Worm (Caenorhabditis elegans) whole organism, mixed stage, embryonic: ENCODE data around the gene F44E5.5.
A peak's percentile ranks its signal among the peaks of the same experiment; 100 is the strongest.

ENCODE experiments used
- M03D4.4 ChIP-seq: sonication (generic microtip); optimal IDR thresholded peaks from 2 replicates; lab custom pipeline; 2017; ENCODE audit warnings: mild to moderate bottlenecking, missing genetic modification characterization, missing compliant biosample characterization
- bed-3 ChIP-seq: fragments of 200-800 bp; sonication (Bioruptor generic); optimal IDR thresholded peaks from 3 replicates; lab custom pipeline; 2018; ENCODE audit warnings: mild to moderate bottlenecking, missing genetic modification characterization, moderate library complexity, missing compliant biosample characterization
- blmp-1 ChIP-seq: fragments of 150-350 bp; optimal IDR thresholded peaks from 2 replicates; lab custom pipeline; 2014; ENCODE audit warnings: missing biosample characterization, missing genetic modification characterization
- ceh-39 ChIP-seq: fragments of 150-350 bp; optimal IDR thresholded peaks from 2 replicates; lab custom pipeline; 2014; ENCODE audit warnings: missing biosample characterization, missing genetic modification characterization
- ceh-43 ChIP-seq: fragments of 200-800 bp; sonication (Bioruptor generic); optimal IDR thresholded peaks from 2 replicates; lab custom pipeline; 2018; ENCODE audit warnings: mild to moderate bottlenecking, missing genetic modification characterization, moderate library complexity, missing compliant biosample characterization
- ces-1 ChIP-seq: fragments of 150-350 bp; optimal IDR thresholded peaks from 2 replicates; lab custom pipeline; 2014; ENCODE audit warnings: missing biosample characterization, missing genetic modification reagents, missing genetic modification characterization
- drap-1 ChIP-seq: fragments of 200-800 bp; sonication (Bioruptor generic); optimal IDR thresholded peaks from 3 replicates; lab custom pipeline; 2018; ENCODE audit warnings: mild to moderate bottlenecking, missing genetic modification characterization, missing compliant biosample characterization
- elt-1 ChIP-seq: sonication (generic microtip); optimal IDR thresholded peaks from 2 replicates; lab custom pipeline; 2017; ENCODE audit warnings: missing genetic modification characterization, mild to moderate bottlenecking, missing compliant biosample characterization, antibody characterized with exemption, moderate library complexity, borderline replicate concordance; ENCODE audit not compliant: insufficient read depth
- elt-3 ChIP-seq: fragments of 150-350 bp; optimal IDR thresholded peaks from 2 replicates; lab custom pipeline; 2014; ENCODE audit warnings: missing biosample characterization, missing genetic modification characterization
- flh-1 ChIP-seq: fragments of 200-800 bp; sonication (Bioruptor generic); optimal IDR thresholded peaks from 2 replicates; lab custom pipeline; 2018; ENCODE audit warnings: mild to moderate bottlenecking, missing genetic modification characterization, moderate library complexity, missing compliant biosample characterization
- ham-2 ChIP-seq: fragments of 200-800 bp; sonication (Bioruptor generic); optimal IDR thresholded peaks from 2 replicates; lab custom pipeline; 2018; ENCODE audit warnings: mild to moderate bottlenecking, missing genetic modification characterization, missing compliant biosample characterization
- hlh-1 ChIP-seq: fragments of 150-350 bp; optimal IDR thresholded peaks from 2 replicates; lab custom pipeline; 2014; ENCODE audit warnings: missing biosample characterization, missing genetic modification reagents, missing genetic modification characterization
- lin-13 ChIP-seq: fragments of 150-350 bp; optimal IDR thresholded peaks from 2 replicates; lab custom pipeline; 2014; ENCODE audit warnings: missing biosample characterization, missing genetic modification characterization
- lin-32 ChIP-seq: fragments of 200-800 bp; sonication (Bioruptor generic); optimal IDR thresholded peaks from 2 replicates; lab custom pipeline; 2018; ENCODE audit warnings: mild to moderate bottlenecking, missing genetic modification characterization, missing compliant biosample characterization
- lsy-2 ChIP-seq: fragments of 150-350 bp; optimal IDR thresholded peaks from 2 replicates; lab custom pipeline; 2014; ENCODE audit warnings: missing biosample characterization, missing genetic modification characterization
- mab-5 ChIP-seq: fragments of 150-350 bp; optimal IDR thresholded peaks from 2 replicates; lab custom pipeline; 2014; ENCODE audit warnings: missing biosample characterization, missing genetic modification characterization
- mep-1 ChIP-seq: fragments of 150-350 bp; optimal IDR thresholded peaks from 2 replicates; lab custom pipeline; 2017; ENCODE audit warnings: missing biosample characterization, missing genetic modification reagents, missing genetic modification characterization, inconsistent platforms
- mls-2 ChIP-seq: sonication (generic microtip); optimal IDR thresholded peaks from 2 replicates; lab custom pipeline; 2016; ENCODE audit warnings: mild to moderate bottlenecking, missing genetic modification characterization, moderate library complexity, missing compliant biosample characterization
- nhr-2 ChIP-seq: fragments of 150-350 bp; optimal IDR thresholded peaks from 2 replicates; lab custom pipeline; 2014; ENCODE audit warnings: missing biosample characterization, missing genetic modification characterization
- nhr-237 ChIP-seq: fragments of 150-350 bp; optimal IDR thresholded peaks from 2 replicates; lab custom pipeline; 2014; ENCODE audit warnings: missing biosample characterization, missing genetic modification characterization
- nhr-28 ChIP-seq: fragments of 150-350 bp; optimal IDR thresholded peaks from 2 replicates; lab custom pipeline; 2014; ENCODE audit warnings: missing biosample characterization, missing genetic modification characterization
- pha-4 ChIP-seq: fragments of 150-350 bp; optimal IDR thresholded peaks from 2 replicates; lab custom pipeline; 2018; ENCODE audit warnings: missing biosample characterization, missing genetic modification reagents, missing genetic modification characterization
- sem-2 ChIP-seq: fragments of 200-800 bp; sonication (Bioruptor generic); optimal IDR thresholded peaks from 2 replicates; lab custom pipeline; 2018; ENCODE audit warnings: mild to moderate bottlenecking, missing genetic modification characterization, missing compliant biosample characterization
- snpc-4 ChIP-seq: fragments of 150-350 bp; optimal IDR thresholded peaks from 2 replicates; lab custom pipeline; 2014; ENCODE audit warnings: missing biosample characterization, missing genetic modification characterization
- tbx-8 ChIP-seq: fragments of 200-800 bp; sonication (Bioruptor generic); optimal IDR thresholded peaks from 2 replicates; lab custom pipeline; 2018; ENCODE audit warnings: mild to moderate bottlenecking, missing genetic modification characterization, moderate library complexity, missing compliant biosample characterization
- unc-120 ChIP-seq: sonication (generic microtip); optimal IDR thresholded peaks from 2 replicates; lab custom pipeline; 2017; ENCODE audit warnings: missing genetic modification characterization, missing compliant biosample characterization; ENCODE audit not compliant: poor library complexity, severe bottlenecking
- unc-39 ChIP-seq: fragments of 150-350 bp; optimal IDR thresholded peaks from 2 replicates; lab custom pipeline; 2014; ENCODE audit warnings: missing biosample characterization, missing genetic modification characterization
- unc-62 ChIP-seq: fragments of 150-350 bp; optimal IDR thresholded peaks from 2 replicates; lab custom pipeline; 2014; ENCODE audit warnings: missing biosample characterization, missing genetic modification reagents, missing genetic modification characterization
- zip-8 ChIP-seq: fragments of 150-350 bp; optimal IDR thresholded peaks from 2 replicates; lab custom pipeline; 2014; ENCODE audit warnings: missing biosample characterization, missing genetic modification characterization

Gene F44E5.5

ce11 chrII:11728545-11729105 is 30.8 kb upstream of the F44E5.5 start, which contains the start of gene alh-8:
TSS of gene alh-8 (plus strand) at chrII:11729055.
- no peak for TF ChIP-seq lsy-2 (tag; lab: Kevin White, UChicago)
- no peak for TF ChIP-seq nhr-2 (tag; lab: Kevin White, UChicago)
- TF ChIP-seq unc-120 (tag; lab: Kevin White, UChicago): peak; percentile 45
- TF ChIP-seq nhr-28: no peak
- no peak for TF ChIP-seq ceh-43 (GFP tag; lab: Kevin White, UChicago)
- no peak for TF ChIP-seq snpc-4 (tag; lab: Kevin White, UChicago)
- TF ChIP-seq lin-13: no peak
- TF ChIP-seq mep-1: no peak
- TF ChIP-seq hlh-1: peak; percentile 91
- TF ChIP-seq blmp-1: no peak
- TF ChIP-seq mab-5 (tag; lab: Kevin White, UChicago): no peak
- TF ChIP-seq drap-1 (GFP tag; lab: Kevin White, UChicago): no peak
- no peak for TF ChIP-seq unc-39 (tag; lab: Kevin White, UChicago)
- TF ChIP-seq pha-4 (tag; lab: Kevin White, UChicago): no peak
- no peak for TF ChIP-seq elt-3

- TF ChIP-seq ceh-39 (tag; lab: Kevin White, UChicago) (no peak), zip-8 (tag; lab: Kevin White, UChicago) (no peak), lin-13 (no peak), unc-39 (tag; lab: Kevin White, UChicago) (no peak), unc-120 (tag; lab: Kevin White, UChicago) (no peak), hlh-1 (no peak), sem-2 (GFP tag; lab: Kevin White, UChicago) (no peak), tbx-8 (no peak), lin-32 (GFP tag; lab: Kevin White, UChicago) (no peak), M03D4.4 (tag; lab: Kevin White, UChicago) (no peak), nhr-28 (no peak), elt-1 (tag; lab: Kevin White, UChicago) (no peak), nhr-237 (no peak), ceh-43 (GFP tag; lab: Kevin White, UChicago) (no peak), bed-3 (no peak), drap-1 (GFP tag; lab: Kevin White, UChicago) (no peak), ces-1 (no peak), blmp-1 (no peak), flh-1 (GFP tag; lab: Kevin White, UChicago) (no peak), nhr-2 (tag; lab: Kevin White, UChicago) (no peak)
Observed at ce11 chrII:11729757-11730535, 29.5 kb upstream of the F44E5.5 start.

ce11 chrII:11731174-11731724 is 28.2 kb upstream of the F44E5.5 start:
- TF ChIP-seq nhr-237 (no peak), ces-1 (no peak), zip-8 (tag; lab: Kevin White, UChicago) (no peak), ham-2 (GFP tag; lab: Kevin White, UChicago) (no peak), lsy-2 (tag; lab: Kevin White, UChicago) (no peak), drap-1 (GFP tag; lab: Kevin White, UChicago) (no peak), elt-3 (no peak), tbx-8 (no peak), flh-1 (GFP tag; lab: Kevin White, UChicago) (no peak), unc-62 (no peak), ceh-39 (tag; lab: Kevin White, UChicago) (no peak), mls-2 (no peak), snpc-4 (tag; lab: Kevin White, UChicago) (no peak), nhr-2 (tag; lab: Kevin White, UChicago) (no peak), blmp-1 (no peak)

ce11 chrII:11732513-11732912 is 26.9 kb upstream of the F44E5.5 start, which contains the start of gene F13D12.8:
TSS of gene F13D12.8 (minus strand) at chrII:11732594.
- TF ChIP-seq ces-1: peak; percentile 39
- no peak for TF ChIP-seq unc-39 (tag; lab: Kevin White, UChicago)
- no peak for TF ChIP-seq ceh-39 (tag; lab: Kevin White, UChicago)
- TF ChIP-seq, all 35 proteins: peak for 1
